Worm (Caenorhabditis elegans): ENCODE results near the gene kel-3.

ce11 chrIII:13471504-13471903 lies 6.9 kb downstream of the kel-3 start, which contains the start of gene pssy-2:
- no peak for TF ChIP-seq nhr-12 (tag; optimal IDR thresholded peaks at IDR 0.05)
- TF ChIP-seq unc-39 (tag; optimal IDR thresholded peaks at IDR 0.05) = no peak

All from whole organism, mixed stage, embryonic.